Fruit fly (Drosophila melanogaster): ENCODE results near the gene Sas-6.

Sas-6 gene

dm6 chr3R:30013909-30014308 is 18.8 kb downstream of the Sas-6 start:
- TF ChIP-seq toe (GFP tag; optimal IDR thresholded peaks at IDR 0.05) = no peak
- TF ChIP-seq cnc (optimal IDR thresholded peaks at IDR 0.05) = no peak
- TF ChIP-seq Hr96 (GFP tag; optimal IDR thresholded peaks at IDR 0.05) = no peak
- no peak for TF ChIP-seq tj (GFP tag; optimal IDR thresholded peaks at IDR 0.05)
- TF ChIP-seq CG12768 (GFP tag; optimal IDR thresholded peaks at IDR 0.05) = peak; percentile 37
- TF ChIP-seq kay (GFP tag; ENCODE audit: borderline replicate concordance) = no peak
- no peak for TF ChIP-seq CG14711 (tag; optimal IDR thresholded peaks at IDR 0.05)
- no peak for TF ChIP-seq pad (GFP tag; optimal IDR thresholded peaks at IDR 0.05)

dm6 chr3R:30014480-30014879 is 19.3 kb downstream of the Sas-6 start:
- peak; percentile 49 for TF ChIP-seq cic (GFP tag; optimal IDR thresholded peaks at IDR 0.05)
- TF ChIP-seq Hr96 (GFP tag; optimal IDR thresholded peaks at IDR 0.05) = no peak

DNA sequence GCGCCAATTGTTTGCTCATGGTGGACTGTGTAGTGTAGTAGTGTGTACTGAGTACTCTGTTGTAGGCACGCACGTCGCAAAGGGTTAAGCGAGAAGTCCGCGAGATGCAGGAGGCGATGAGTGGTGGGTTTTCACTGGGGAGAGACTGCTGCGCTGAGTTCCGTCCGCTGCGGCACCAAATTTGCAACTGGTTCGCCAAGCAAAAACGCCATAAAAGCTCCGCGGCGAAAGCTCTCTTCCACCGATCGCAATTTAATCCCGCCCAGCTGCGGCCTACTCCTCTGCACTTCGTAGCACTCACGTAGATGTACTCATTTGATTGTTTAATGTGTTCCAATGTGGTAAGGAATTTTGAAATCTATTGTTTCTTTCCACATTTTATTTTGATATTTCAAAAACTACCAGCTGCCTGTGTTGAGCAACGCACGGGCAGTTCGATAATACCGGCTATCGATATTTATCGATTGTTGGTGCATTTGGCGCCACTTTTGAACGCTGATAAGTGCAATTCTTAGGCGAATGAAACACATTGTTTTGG is 19.9 kb downstream of the Sas-6 start, which contains the start of gene CG7920:
Gene CG7920, minus strand, starts transcription at position 308 of the 538 bp plus-strand sequence.
- TF ChIP-seq CG11617 (GFP tag; optimal IDR thresholded peaks at IDR 0.05) (peak; percentile 54), CG12768 (GFP tag; optimal IDR thresholded peaks at IDR 0.05) (peak; percentile 41), Clk (GFP tag; optimal IDR thresholded peaks at IDR 0.05) (no peak), cic (GFP tag; optimal IDR thresholded peaks at IDR 0.05) (peak; percentile 31), CG14711 (tag; optimal IDR thresholded peaks at IDR 0.05) (peak; percentile 60), Mnt (GFP tag; optimal IDR thresholded peaks at IDR 0.05) (peak; percentile 37), pad (GFP tag; optimal IDR thresholded peaks at IDR 0.05) (peak; percentile 67), CG33017 (tag; optimal IDR thresholded peaks at IDR 0.05) (peak; percentile 45), CG5204 (GFP tag; optimal IDR thresholded peaks at IDR 0.05) (no peak), bab1 (GFP tag; optimal IDR thresholded peaks at IDR 0.05) (peak; percentile 83), CG7101 (tag; optimal IDR thresholded peaks at IDR 0.05) (peak; percentile 69), tj (GFP tag; optimal IDR thresholded peaks at IDR 0.05) (no peak), toe (GFP tag; optimal IDR thresholded peaks at IDR 0.05) (peak; percentile 7), CG7045 (GFP tag; optimal IDR thresholded peaks at IDR 0.05) (peak; percentile 37), Crg-1 (GFP tag; optimal IDR thresholded peaks at IDR 0.05) (peak; percentile 72), cnc (optimal IDR thresholded peaks at IDR 0.05) (peak in 1 of 2 experiments; percentile 62), CG1620 (GFP tag; optimal IDR thresholded peaks at IDR 0.05) (peak; percentile 59), Hr96 (GFP tag; optimal IDR thresholded peaks at IDR 0.05) (peak; percentile 68), kay (GFP tag; ENCODE audit: borderline replicate concordance) (no peak), ovo (GFP tag; optimal IDR thresholded peaks at IDR 0.05) (no peak)

dm6 chr3R:30021009-30021408 is 25.9 kb downstream of the Sas-6 start:
- no peak for TF ChIP-seq CG5204 (GFP tag; optimal IDR thresholded peaks at IDR 0.05)
- TF ChIP-seq Hr96 (GFP tag; optimal IDR thresholded peaks at IDR 0.05) = no peak
- TF ChIP-seq CG1620 (GFP tag; optimal IDR thresholded peaks at IDR 0.05) = no peak
- TF ChIP-seq bab1 (GFP tag; optimal IDR thresholded peaks at IDR 0.05) = peak; percentile 19
- TF ChIP-seq Mnt (GFP tag; optimal IDR thresholded peaks at IDR 0.05) = no peak
- peak; percentile 89 for TF ChIP-seq tj (GFP tag; optimal IDR thresholded peaks at IDR 0.05)
- no peak for TF ChIP-seq Crg-1 (GFP tag; optimal IDR thresholded peaks at IDR 0.05)

dm6 chr3R:30021559-30022451 is 26.6 kb downstream of the Sas-6 start, which contains the start of gene Mgat2:
Mgat2 (minus strand) TSS chr3R:30022221.
- TF ChIP-seq Clk (GFP tag; optimal IDR thresholded peaks at IDR 0.05) = no peak
- TF ChIP-seq Crg-1 (GFP tag; optimal IDR thresholded peaks at IDR 0.05) = no peak
- TF ChIP-seq CG7101 (tag; optimal IDR thresholded peaks at IDR 0.05) = peak; percentile 42
- TF ChIP-seq CG11617 (GFP tag; optimal IDR thresholded peaks at IDR 0.05) = peak; percentile 53
- no peak for TF ChIP-seq ovo (GFP tag; optimal IDR thresholded peaks at IDR 0.05)
- TF ChIP-seq CG12768 (GFP tag; optimal IDR thresholded peaks at IDR 0.05) = peak; percentile 67
- TF ChIP-seq CG1620 (GFP tag; optimal IDR thresholded peaks at IDR 0.05) = no peak
- no peak for TF ChIP-seq CG14711 (tag; optimal IDR thresholded peaks at IDR 0.05)
- peak; percentile 50 for TF ChIP-seq CG7045 (GFP tag; optimal IDR thresholded peaks at IDR 0.05)
- TF ChIP-seq pad (GFP tag; optimal IDR thresholded peaks at IDR 0.05) = no peak
- peak; percentile 85 for TF ChIP-seq cic (GFP tag; optimal IDR thresholded peaks at IDR 0.05)
- TF ChIP-seq tj (GFP tag; optimal IDR thresholded peaks at IDR 0.05) = peak; percentile 28
- TF ChIP-seq kay (GFP tag; ENCODE audit: borderline replicate concordance) = no peak
- TF ChIP-seq toe (GFP tag; optimal IDR thresholded peaks at IDR 0.05) = no peak
- TF ChIP-seq CG33017 (tag; optimal IDR thresholded peaks at IDR 0.05) = peak; percentile 65
- no peak for TF ChIP-seq cnc (optimal IDR thresholded peaks at IDR 0.05)
- peak; percentile 75 for TF ChIP-seq Mnt (GFP tag; optimal IDR thresholded peaks at IDR 0.05)
- peak; percentile 41 for TF ChIP-seq bab1 (GFP tag; optimal IDR thresholded peaks at IDR 0.05)
- no peak for TF ChIP-seq CG5204 (GFP tag; optimal IDR thresholded peaks at IDR 0.05)
- peak; percentile 72 for TF ChIP-seq Hr96 (GFP tag; optimal IDR thresholded peaks at IDR 0.05)

DNA sequence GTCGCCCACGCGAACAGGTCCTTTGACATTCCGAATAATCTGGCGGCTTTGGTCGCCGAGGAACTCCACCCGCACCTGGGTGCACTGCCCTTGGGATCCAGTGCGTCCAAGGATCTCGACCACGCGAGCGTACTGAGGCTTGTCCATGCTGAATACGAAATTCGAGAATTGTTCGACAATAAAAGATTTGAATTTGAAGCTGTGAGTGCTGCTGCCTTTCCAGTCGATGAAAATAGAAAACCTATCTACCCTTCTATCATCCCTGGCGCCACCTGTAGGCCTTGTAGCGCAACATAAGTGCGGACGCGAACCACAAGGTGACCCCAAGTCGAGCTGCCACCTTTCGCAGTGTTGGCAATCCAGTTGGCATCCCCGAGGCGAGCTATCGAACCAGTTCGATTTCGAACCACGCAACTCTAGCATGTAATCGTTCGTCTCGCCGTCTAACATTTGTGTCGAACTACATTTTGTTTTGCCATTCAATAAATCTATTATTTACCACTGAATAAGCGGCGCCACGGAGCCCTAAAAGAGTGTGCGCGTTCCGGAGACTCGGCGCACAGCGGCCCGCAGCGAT is 27.4 kb downstream of the Sas-6 start, which contains the start of the genes RpS28a and Axn:
Gene RpS28a, minus strand, starts transcription at position 197 of the 577 bp plus-strand sequence.
Gene Axn, plus strand, starts transcription at position 391 of the 577 bp plus-strand sequence.
- TF ChIP-seq CG14711 (tag; optimal IDR thresholded peaks at IDR 0.05) (peak; percentile 57), Mnt (GFP tag; optimal IDR thresholded peaks at IDR 0.05) (peak; percentile 5), CG7045 (GFP tag; optimal IDR thresholded peaks at IDR 0.05) (no peak)

All from whole organism, adult.